Fruit fly (Drosophila melanogaster) whole organism, pupa: Measurements from ENCODE around the gene Cad86C.

Experiments used
- CG10348 ChIP-seq: fragments of 200-800 bp; sonication (Bioruptor generic); IDR thresholded peaks from 2 replicates; pipeline ENCODE4 v1.3.6; 2022; ENCODE audit warnings: missing biosample characterization, missing genetic modification characterization
- CG12605 ChIP-seq: fragments of 200-800 bp; sonication (Bioruptor generic); IDR thresholded peaks from 2 replicates; pipeline ENCODE4 v1.3.6; 2022; ENCODE audit warnings: missing biosample characterization, missing genetic modification characterization
- CG13204 ChIP-seq: fragments of 200-800 bp; sonication (Bioruptor generic); optimal IDR thresholded peaks from 2 replicates; lab custom pipeline; 2018; ENCODE audit warnings: missing biosample characterization, mild to moderate bottlenecking, missing genetic modification characterization, moderate library complexity
- CG14655 ChIP-seq: fragments of 200-800 bp; sonication (Bioruptor generic); optimal IDR thresholded peaks from 3 replicates; lab custom pipeline; 2017; ENCODE audit warnings: mild to moderate bottlenecking, missing biosample characterization, missing genetic modification reagents, missing genetic modification characterization
- CG15710 ChIP-seq: fragments of 200-800 bp; sonication (Bioruptor generic); optimal IDR thresholded peaks from 2 replicates; lab custom pipeline; 2018; ENCODE audit warnings: missing biosample characterization, mild to moderate bottlenecking, missing genetic modification characterization, moderate library complexity
- CG17806 ChIP-seq: fragments of 200-800 bp; sonication (Bioruptor generic); optimal IDR thresholded peaks from 2 replicates; lab custom pipeline; 2018; ENCODE audit warnings: missing biosample characterization, mild to moderate bottlenecking, missing genetic modification characterization, moderate library complexity
- CG32121 ChIP-seq: fragments of 200-800 bp; sonication (Bioruptor generic); IDR thresholded peaks from 2 replicates; pipeline ENCODE4 v1.3.6; 2022; ENCODE audit warnings: missing biosample characterization, missing genetic modification characterization
- CG34367 ChIP-seq: fragments of 200-800 bp; sonication (Bioruptor generic); optimal IDR thresholded peaks from 2 replicates; lab custom pipeline; 2018; ENCODE audit warnings: missing biosample characterization, mild to moderate bottlenecking, missing genetic modification characterization
- CG4496 ChIP-seq: fragments of 200-800 bp; sonication (Bioruptor generic); IDR thresholded peaks from 3 replicates; pipeline ENCODE4 v1.3.6; 2022; ENCODE audit warnings: missing biosample characterization, missing genetic modification characterization
- CG8159 ChIP-seq: fragments of 200-800 bp; sonication (Bioruptor generic); optimal IDR thresholded peaks from 3 replicates; lab custom pipeline; 2018; ENCODE audit warnings: missing biosample characterization, mild to moderate bottlenecking, missing genetic modification characterization, moderate library complexity
- CG8301 ChIP-seq: fragments of 200-800 bp; sonication (Bioruptor generic); optimal IDR thresholded peaks from 2 replicates; lab custom pipeline; 2018; ENCODE audit warnings: missing biosample characterization, mild to moderate bottlenecking, missing genetic modification characterization
- CG9948 ChIP-seq: fragments of 200-800 bp; sonication (Bioruptor generic); optimal IDR thresholded peaks from 2 replicates; lab custom pipeline; 2018; ENCODE audit warnings: missing biosample characterization, mild to moderate bottlenecking, missing genetic modification characterization, moderate library complexity
- D1 ChIP-seq: fragments of 200-800 bp; sonication (Bioruptor generic); optimal IDR thresholded peaks from 2 replicates; lab custom pipeline; 2018; ENCODE audit warnings: missing biosample characterization, mild to moderate bottlenecking, missing genetic modification characterization, moderate library complexity
- EcR ChIP-seq: fragments of 200-800 bp; sonication (Bioruptor generic); optimal IDR thresholded peaks from 3 replicates; lab custom pipeline; 2019; ENCODE audit warnings: missing biosample characterization, missing genetic modification characterization, mild to moderate bottlenecking, moderate library complexity, missing genetic modification reagents
- Ets98B ChIP-seq: fragments of 200-800 bp; sonication (Bioruptor generic); IDR thresholded peaks from 2 replicates; pipeline ENCODE4 v1.3.6; 2022; ENCODE audit warnings: missing biosample characterization, missing genetic modification characterization
- Pif1A ChIP-seq: fragments of 200-800 bp; sonication (Bioruptor generic); optimal IDR thresholded peaks from 3 replicates; lab custom pipeline; 2016; ENCODE audit warnings: missing biosample characterization, missing genetic modification characterization
- Pif1B ChIP-seq: fragments of 200-800 bp; sonication (Bioruptor generic); optimal IDR thresholded peaks from 3 replicates; lab custom pipeline; 2016; ENCODE audit warnings: missing biosample characterization, missing genetic modification characterization
- Snoo ChIP-seq: fragments of 200-800 bp; sonication (Bioruptor generic); optimal IDR thresholded peaks from 3 replicates; lab custom pipeline; 2017; ENCODE audit warnings: missing biosample characterization, mild to moderate bottlenecking, missing genetic modification characterization, inconsistent platforms
- fd96Ca ChIP-seq: fragments of 200-800 bp; sonication (Bioruptor generic); IDR thresholded peaks from 3 replicates; pipeline ENCODE4 v1.3.6; 2022; ENCODE audit warnings: missing biosample characterization, missing genetic modification characterization
- gl ChIP-seq: fragments of 200-800 bp; sonication (Bioruptor generic); optimal IDR thresholded peaks from 2 replicates; lab custom pipeline; 2018; ENCODE audit warnings: missing biosample characterization, mild to moderate bottlenecking, missing genetic modification characterization
- rn ChIP-seq: fragments of 200-800 bp; sonication (Bioruptor generic); IDR thresholded peaks from 2 replicates; pipeline ENCODE4 v1.3.6; 2022; ENCODE audit warnings: missing biosample characterization, missing genetic modification characterization

The Cad86C gene

DNA sequence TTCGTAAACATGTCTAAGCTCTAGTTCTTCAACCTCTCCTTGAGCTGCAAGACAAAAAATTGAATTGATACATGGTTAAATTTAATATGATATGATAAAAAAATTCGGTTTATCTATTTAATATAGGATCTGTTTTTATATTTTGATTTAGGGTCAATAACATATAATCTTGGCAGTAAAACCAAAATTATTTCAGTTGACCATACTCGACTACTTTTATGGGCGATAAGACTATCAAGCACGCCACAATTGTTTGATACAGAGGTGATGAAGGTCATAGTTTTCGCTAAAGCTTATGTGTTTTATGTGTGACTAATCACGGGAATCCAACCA is 61.4 kb downstream of the Cad86C start:
- TF ChIP-seq CG10348 (GFP tag; lab: Robert Waterston, UW) (no peak), gl (tag; lab: Kevin White, UChicago) (no peak), CG34367 (tag; lab: Kevin White, UChicago) (no peak), CG13204 (GFP tag; lab: Kevin White, UChicago) (no peak), EcR (no peak)

DNA sequence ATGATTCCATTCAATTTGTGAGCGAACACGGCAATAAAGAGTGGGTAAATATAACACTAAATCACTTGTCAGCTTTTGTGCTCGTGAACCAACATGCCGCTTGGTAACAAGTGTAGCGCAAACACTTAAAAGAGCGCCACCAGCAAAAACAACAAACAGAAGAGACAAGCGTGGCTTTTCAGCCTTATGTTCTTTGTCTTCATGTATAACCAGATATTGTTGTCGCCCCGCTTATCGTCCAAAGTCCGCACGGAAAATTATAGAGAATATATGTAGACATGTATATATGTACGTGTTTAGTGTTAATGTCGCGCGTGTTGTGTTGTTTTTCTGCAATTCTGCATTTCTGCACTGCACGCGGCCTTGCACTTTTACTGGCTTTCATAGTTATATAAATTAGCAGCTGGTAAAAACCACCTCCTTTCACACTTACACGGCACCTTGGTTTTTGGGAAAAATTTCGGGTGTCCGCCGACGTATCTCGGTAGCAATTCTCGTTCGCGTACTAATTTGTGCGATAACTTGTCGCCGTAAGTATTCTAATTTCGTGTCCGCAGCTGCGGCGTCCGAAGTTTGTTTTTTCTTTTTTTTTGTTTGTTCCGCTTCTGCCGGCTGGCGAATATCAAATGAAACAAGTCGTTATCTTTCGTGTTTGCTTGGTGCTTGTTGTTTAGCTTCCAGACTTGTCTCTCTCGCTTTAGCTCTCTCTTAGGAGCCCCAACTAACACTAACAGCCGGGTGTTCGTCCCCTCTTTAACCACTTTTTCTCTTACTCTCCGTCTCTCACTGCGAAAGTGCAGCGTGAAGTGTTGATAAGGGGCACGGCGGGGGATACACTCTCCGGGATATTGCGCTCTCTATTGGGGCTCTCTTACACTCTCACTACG is 62.0 kb downstream of the Cad86C start:
- TF ChIP-seq CG8301 (peak; percentile 51), CG13204 (GFP tag; lab: Kevin White, UChicago) (peak; percentile 90), Ets98B (peak; percentile 82), gl (tag; lab: Kevin White, UChicago) (peak; percentile 94), Snoo (tag; lab: Kevin White, UChicago) (peak; percentile 26), CG14655 (GFP tag; lab: Kevin White, UChicago) (peak; percentile 74), Pif1B (peak; percentile 54), CG32121 (peak; percentile 57; the same call in 1 of the 2 replicates), CG4496 (GFP tag; lab: Robert Waterston, UW) (peak; percentile 78), fd96Ca (GFP tag; lab: Robert Waterston, UW) (peak; percentile 71), D1 (tag; lab: Kevin White, UChicago) (peak; percentile 7), CG9948 (tag; lab: Kevin White, UChicago) (no peak), CG15710 (tag; lab: Kevin White, UChicago) (peak; percentile 35), CG17806 (peak; percentile 37), rn (GFP tag; lab: Robert Waterston, UW) (peak; percentile 28; the same call in 1 of the 2 replicates), CG10348 (GFP tag; lab: Robert Waterston, UW) (no peak), CG8159 (tag; lab: Kevin White, UChicago) (peak; percentile 60), CG12605 (peak; percentile 90), EcR (peak; percentile 24), Pif1A (GFP tag; lab: Kevin White, UChicago) (peak; percentile 56), CG34367 (tag; lab: Kevin White, UChicago) (peak; percentile 36)

DNA sequence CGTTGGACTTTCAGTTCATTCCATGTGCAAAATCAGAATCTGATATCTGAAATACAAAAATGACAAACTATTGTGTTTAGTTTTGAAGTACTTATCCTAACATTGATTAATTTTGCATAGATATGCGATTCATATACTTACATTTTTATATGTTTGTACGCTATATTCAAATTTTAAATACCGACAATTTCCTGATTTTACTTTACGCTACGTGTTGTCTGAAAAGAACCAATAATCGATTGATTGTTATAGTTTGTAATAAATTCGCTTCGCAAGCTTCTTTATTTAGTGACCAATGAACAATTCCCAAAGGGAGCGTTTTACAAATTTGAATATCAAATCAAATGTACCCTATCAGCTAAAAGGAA is 62.6 kb downstream of the Cad86C start, which contains the start of gene Ak3:
TSS of gene Ak3 (minus strand) at position 69 of the 368 bp plus-strand sequence.
- TF ChIP-seq fd96Ca (GFP tag; lab: Robert Waterston, UW) (no peak), CG12605 (no peak), CG17806 (no peak), CG32121 (no peak), Pif1B (no peak)

DNA sequence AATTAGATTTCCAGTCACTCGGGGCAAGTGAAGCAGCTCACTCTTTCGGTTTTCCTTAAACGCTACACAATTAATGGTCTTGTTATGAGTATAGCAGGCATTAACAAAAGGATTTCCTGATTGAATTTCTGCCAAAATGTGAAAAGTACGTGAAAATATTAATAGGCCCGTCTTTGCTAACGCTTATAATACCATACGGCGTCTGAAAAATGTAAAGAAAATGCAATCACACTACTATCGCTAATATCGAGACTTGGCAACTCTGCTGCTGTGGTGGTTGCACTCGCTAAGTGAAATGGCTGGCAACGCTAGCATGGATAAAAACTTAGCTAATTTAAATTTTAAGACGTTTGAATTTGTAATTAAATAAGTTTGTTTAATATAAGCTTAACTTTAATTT is 66.4 kb downstream of the Cad86C start, which contains the start of gene CG6621:
TSS of gene CG6621 (minus strand) at position 205 of the 400 bp plus-strand sequence.
- TF ChIP-seq EcR (no peak), CG4496 (GFP tag; lab: Robert Waterston, UW) (no peak), CG15710 (tag; lab: Kevin White, UChicago) (no peak)
